Worm (Caenorhabditis elegans): ENCODE data around the gene F19G12.3.
A peak's percentile ranks its signal among the peaks of the same experiment; 100 is the strongest.

Gene F19G12.3

DNA sequence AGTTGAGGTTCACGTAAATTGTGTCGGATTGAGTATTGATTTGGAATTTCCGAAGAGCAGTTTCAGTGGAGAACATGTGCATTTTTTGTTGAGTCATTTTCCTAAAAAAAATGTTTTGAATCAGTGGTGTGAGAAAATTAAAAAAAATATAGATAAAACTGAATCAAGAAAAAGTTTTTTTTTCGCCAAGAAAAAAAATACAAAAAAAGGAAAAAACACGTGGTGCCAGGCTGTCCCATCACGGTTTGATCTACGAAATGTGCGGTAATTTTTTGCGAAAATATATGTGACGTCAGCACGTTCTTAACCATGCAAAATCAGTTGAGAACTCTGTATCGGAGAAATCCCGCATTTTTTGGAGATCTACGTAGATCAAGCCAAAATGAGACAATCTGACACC is 30.7 kb upstream of the F19G12.3 start, which contains the start of gene F56C3.9:
Gene F56C3.9, minus strand, starts transcription at position 101 of the 400 bp plus-strand sequence.
- TF ChIP-seq elt-3 (tag; optimal IDR thresholded peaks at IDR 0.05) (no peak), unc-62 (GFP tag; optimal IDR thresholded peaks at IDR 0.05) (no peak), zag-1 (tag; optimal IDR thresholded peaks at IDR 0.05) (no peak)

DNA sequence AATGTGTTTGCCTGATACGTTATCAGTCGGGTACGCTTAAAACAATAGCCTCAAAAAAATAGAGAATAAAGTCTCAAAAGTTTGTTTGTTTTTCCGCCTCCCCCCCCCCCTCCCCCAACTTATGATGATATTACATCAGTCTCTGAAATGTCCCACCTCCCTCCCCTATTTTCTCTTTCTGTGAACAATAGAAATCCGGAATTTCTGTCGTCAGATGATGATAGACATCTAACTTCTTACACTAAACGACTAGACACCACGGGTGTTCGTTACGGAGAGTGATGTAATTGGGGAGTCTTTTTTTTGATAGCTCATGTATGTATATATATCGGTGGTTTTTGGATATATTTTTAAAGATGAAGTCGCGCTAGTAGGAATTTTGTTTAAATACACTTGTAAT is 30.2 kb upstream of the F19G12.3 start:
- TF ChIP-seq nhr-12 (tag; optimal IDR thresholded peaks at IDR 0.05) (no peak), fkh-10 (GFP tag; optimal IDR thresholded peaks at IDR 0.05) (no peak), elt-2 (tag; optimal IDR thresholded peaks at IDR 0.05) (peak; percentile 4)

DNA sequence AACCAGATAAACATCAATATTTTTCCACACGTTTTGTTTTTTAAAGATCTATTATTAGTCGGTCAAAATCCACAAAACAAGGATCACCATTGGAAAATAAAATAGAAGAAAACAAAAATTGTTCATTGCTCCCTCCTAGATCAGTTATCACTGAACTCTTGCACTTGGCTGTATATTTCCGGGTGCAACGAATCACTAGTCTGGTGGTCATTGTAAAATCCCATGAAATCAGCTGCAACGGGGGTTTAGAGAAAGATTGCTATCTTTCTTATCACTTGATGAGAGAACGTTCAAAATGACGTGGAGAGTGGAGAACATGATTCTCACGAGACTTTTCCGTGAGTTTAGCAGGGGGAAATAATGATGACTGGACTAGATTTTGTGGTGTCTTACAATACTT is 28.8 kb upstream of the F19G12.3 start:
- TF ChIP-seq R02D3.7 (tag; optimal IDR thresholded peaks at IDR 0.05): no peak
- no peak for TF ChIP-seq mdl-1 (tag; optimal IDR thresholded peaks at IDR 0.05)
- no peak for TF ChIP-seq aly-2 (tag; optimal IDR thresholded peaks at IDR 0.05)
- no peak for TF ChIP-seq elt-2 (tag; optimal IDR thresholded peaks at IDR 0.05)
- TF ChIP-seq nhr-28 (tag; optimal IDR thresholded peaks at IDR 0.05): no peak
- TF ChIP-seq ztf-11 (tag; optimal IDR thresholded peaks at IDR 0.05): no peak
- no peak for TF ChIP-seq hmg-11 (tag; optimal IDR thresholded peaks at IDR 0.05)
- TF ChIP-seq fkh-2 (tag; optimal IDR thresholded peaks at IDR 0.05): no peak
- peak; percentile 32 for TF ChIP-seq egl-27 (tag; optimal IDR thresholded peaks at IDR 0.05)
- no peak for TF ChIP-seq nhr-25 (tag; optimal IDR thresholded peaks at IDR 0.05)
- TF ChIP-seq daf-12 (tag; optimal IDR thresholded peaks at IDR 0.05): no peak
- peak; percentile 14 for TF ChIP-seq nfya-1 (tag; optimal IDR thresholded peaks at IDR 0.05; ENCODE audit: insufficient read depth)
- TF ChIP-seq nhr-77 (tag; optimal IDR thresholded peaks at IDR 0.05): no peak
- TF ChIP-seq sea-2 (GFP tag; optimal IDR thresholded peaks at IDR 0.05): no peak
- TF ChIP-seq nhr-11 (tag; optimal IDR thresholded peaks at IDR 0.05): no peak
- no peak for TF ChIP-seq nhr-76 (tag; optimal IDR thresholded peaks at IDR 0.05)
- no peak for TF ChIP-seq skn-1 (tag; optimal IDR thresholded peaks at IDR 0.05)
- TF ChIP-seq egl-5 (tag; optimal IDR thresholded peaks at IDR 0.05): peak; percentile 65
- no peak for TF ChIP-seq unc-62 (GFP tag; optimal IDR thresholded peaks at IDR 0.05)
- TF ChIP-seq jun-1 (tag; optimal IDR thresholded peaks at IDR 0.05): peak; percentile 86
- TF ChIP-seq ceh-28 (tag; optimal IDR thresholded peaks at IDR 0.05): no peak
- no peak for TF ChIP-seq ceh-9 (tag; optimal IDR thresholded peaks at IDR 0.05)
- no peak for TF ChIP-seq ztf-4 (tag; optimal IDR thresholded peaks at IDR 0.05)
- no peak for TF ChIP-seq ama-1 (optimal IDR thresholded peaks at IDR 0.05)
- TF ChIP-seq unc-39 (tag; optimal IDR thresholded peaks at IDR 0.05): no peak
- no peak for TF ChIP-seq nhr-237 (tag; optimal IDR thresholded peaks at IDR 0.05)
- no peak for TF ChIP-seq ZK546.5 (tag; optimal IDR thresholded peaks at IDR 0.05)
- TF ChIP-seq nhr-23 (tag; optimal IDR thresholded peaks at IDR 0.05): peak; percentile 18
- no peak for TF ChIP-seq lsy-12 (tag; optimal IDR thresholded peaks at IDR 0.05)
- no peak for TF ChIP-seq ceh-16 (tag; optimal IDR thresholded peaks at IDR 0.05)
- no peak for TF ChIP-seq snpc-4 (tag; optimal IDR thresholded peaks at IDR 0.05)
- TF ChIP-seq lin-15B (tag; optimal IDR thresholded peaks at IDR 0.05): no peak
- no peak for TF ChIP-seq pha-4 (tag; optimal IDR thresholded peaks at IDR 0.05)
- peak; percentile 72 for TF ChIP-seq pqm-1 (tag; optimal IDR thresholded peaks at IDR 0.05)
- no peak for TF ChIP-seq mml-1 (tag; optimal IDR thresholded peaks at IDR 0.05)
- TF ChIP-seq elt-1 (tag; optimal IDR thresholded peaks at IDR 0.05): no peak
- no peak for TF ChIP-seq nhr-67 (tag; optimal IDR thresholded peaks at IDR 0.05)
- peak; percentile 74 for TF ChIP-seq nhr-43 (tag; optimal IDR thresholded peaks at IDR 0.05; ENCODE audit: poor library complexity, severe bottlenecking)
- TF ChIP-seq eor-1 (tag; optimal IDR thresholded peaks at IDR 0.05): no peak
- no peak for TF ChIP-seq zag-1 (tag; optimal IDR thresholded peaks at IDR 0.05)
- TF ChIP-seq elt-3 (tag; optimal IDR thresholded peaks at IDR 0.05): peak in 1 of 3 experiments; percentile 27
- no peak for TF ChIP-seq lin-39 (tag; optimal IDR thresholded peaks at IDR 0.05)

Measured in whole organism, L3 larva.